Fruit fly (Drosophila melanogaster) whole organism, wandering third instar larva: ENCODE measurements around the gene CG34290.
A peak's percentile ranks its signal among the peaks of the same experiment; 100 is the strongest.

Source experiments
- Abd-B ChIP-seq: fragments of >200 bp; optimal IDR thresholded peaks from 2 replicates; lab custom pipeline; 2017; ENCODE audit warnings: missing biosample characterization, missing genetic modification characterization
- CG9705 ChIP-seq: fragments of 200-800 bp; sonication (Bioruptor generic); optimal IDR thresholded peaks from 2 replicates; lab custom pipeline; 2018; ENCODE audit warnings: missing biosample characterization, mild to moderate bottlenecking, missing genetic modification characterization
- CrebA ChIP-seq: fragments of 200-800 bp; sonication (Bioruptor generic); optimal IDR thresholded peaks from 2 replicates; lab custom pipeline; 2016; ENCODE audit warnings: missing biosample characterization, mild to moderate bottlenecking, missing genetic modification characterization, borderline replicate concordance
- Dfd ChIP-seq: fragments of >200 bp; optimal IDR thresholded peaks from 2 replicates; lab custom pipeline; 2017; ENCODE audit warnings: missing biosample characterization, missing genetic modification characterization
- GATAd ChIP-seq: sonication (Bioruptor generic); optimal IDR thresholded peaks from 2 replicates; lab custom pipeline; 2016; ENCODE audit warnings: missing biosample characterization, missing genetic modification characterization
- Hnf4 ChIP-seq: fragments of 200-800 bp; sonication (Bioruptor generic); optimal IDR thresholded peaks from 2 replicates; lab custom pipeline; 2016; ENCODE audit warnings: missing biosample characterization, mild to moderate bottlenecking, missing genetic modification characterization
- Hr78 ChIP-seq: fragments of >200 bp; optimal IDR thresholded peaks from 2 replicates; lab custom pipeline; 2017; ENCODE audit warnings: missing biosample characterization, missing genetic modification characterization
- Hr83 ChIP-seq: fragments of 200-300 bp; sonication (Bioruptor generic); optimal IDR thresholded peaks from 2 replicates; lab custom pipeline; 2016; ENCODE audit warnings: missing biosample characterization, mild to moderate bottlenecking, missing genetic modification characterization, moderate library complexity; ENCODE audit not compliant: poor library complexity, severe bottlenecking
- Jra ChIP-seq: sonication (Bioruptor generic); optimal IDR thresholded peaks from 2 replicates; lab custom pipeline; 2016; ENCODE audit warnings: missing biosample characterization, missing genetic modification characterization
- Myc ChIP-seq: fragments of >200 bp; optimal IDR thresholded peaks from 2 replicates; lab custom pipeline; 2017
- N ChIP-seq: fragments of >200 bp; optimal IDR thresholded peaks from 2 replicates; lab custom pipeline; 2018; ENCODE audit warnings: missing biosample characterization, missing external identifiers, missing genetic modification characterization
- OdsH ChIP-seq: fragments of 200-800 bp; sonication (Bioruptor generic); optimal IDR thresholded peaks from 2 replicates; lab custom pipeline; 2016; ENCODE audit warnings: missing biosample characterization, mild to moderate bottlenecking, missing genetic modification characterization
- Rel ChIP-seq, 2 experiments: fragments of 200-800 bp; sonication (Bioruptor generic) in 1 of 2; optimal IDR thresholded peaks; 2 replicates in 1 of 2; 3 replicates in 1 of 2; lab custom pipeline; 2016 to 2019; ENCODE audit warnings: mild to moderate bottlenecking in 2 of 2, missing biosample characterization in 2 of 2, missing genetic modification characterization in 2 of 2, moderate library complexity in 1 of 2
- Sp1 ChIP-seq: fragments of 200-800 bp; sonication (Bioruptor generic); optimal IDR thresholded peaks from 3 replicates; lab custom pipeline; 2019; ENCODE audit warnings: missing biosample characterization, mild to moderate bottlenecking, missing genetic modification characterization, moderate library complexity
- Vsx2 ChIP-seq: fragments of 200-300, 225-300 bp; sonication (Bioruptor generic); optimal IDR thresholded peaks from 2 replicates; lab custom pipeline; 2018; ENCODE audit warnings: missing biosample characterization, missing genetic modification characterization; ENCODE audit not compliant: partially characterized antibody
- br ChIP-seq: fragments of 200-800 bp; sonication (Bioruptor generic); optimal IDR thresholded peaks from 2 replicates; lab custom pipeline; 2016; ENCODE audit warnings: missing biosample characterization, missing genetic modification characterization
- brk ChIP-seq: fragments of 200-800 bp; sonication (Bioruptor generic); optimal IDR thresholded peaks from 2 replicates; lab custom pipeline; 2016; ENCODE audit warnings: missing biosample characterization, mild to moderate bottlenecking, missing genetic modification characterization
- dl ChIP-seq, 2 experiments: fragments of 175-275, 200-275 bp in 1 of 2; fragments of 200-275 bp in 1 of 2; sonication (Bioruptor generic); optimal IDR thresholded peaks; lab custom pipeline; 2018; ENCODE audit warnings: mild to moderate bottlenecking in 2 of 2, missing biosample characterization in 2 of 2, missing genetic modification characterization in 2 of 2, moderate library complexity in 2 of 2; ENCODE audit not compliant: partially characterized antibody in 2 of 2, insufficient read depth in 1 of 2
- dmrt93B ChIP-seq: fragments of 200-800 bp; sonication (Bioruptor generic); optimal IDR thresholded peaks from 2 replicates; lab custom pipeline; 2018; ENCODE audit warnings: missing biosample characterization, mild to moderate bottlenecking, missing genetic modification characterization
- dsf ChIP-seq: sonication (Bioruptor generic); optimal IDR thresholded peaks from 2 replicates; lab custom pipeline; 2016; ENCODE audit warnings: missing biosample characterization, missing genetic modification characterization, borderline replicate concordance
- ey ChIP-seq: fragments of 200-800 bp; sonication (Bioruptor generic); optimal IDR thresholded peaks from 2 replicates; lab custom pipeline; 2016; ENCODE audit warnings: missing biosample characterization, missing genetic modification characterization
- foxo ChIP-seq, 2 experiments: fragments of 200-800 bp; sonication (Bioruptor generic); optimal IDR thresholded peaks; 2 replicates in 1 of 2; 3 replicates in 1 of 2; lab custom pipeline; 2016 to 2017; ENCODE audit warnings: missing biosample characterization in 2 of 2, missing genetic modification characterization in 2 of 2
- fru ChIP-seq: fragments of 200-800 bp; sonication (Bioruptor generic); optimal IDR thresholded peaks from 3 replicates; lab custom pipeline; 2016; ENCODE audit warnings: missing biosample characterization, mild to moderate bottlenecking, missing genetic modification characterization
- jim ChIP-seq: fragments of 175-275, 200-325 bp; sonication (Bioruptor generic); optimal IDR thresholded peaks from 2 replicates; lab custom pipeline; 2016; ENCODE audit warnings: missing biosample characterization, mild to moderate bottlenecking, missing genetic modification characterization
- pan ChIP-seq: fragments of >200 bp; optimal IDR thresholded peaks from 2 replicates; lab custom pipeline; 2017
- psq ChIP-seq: fragments of 200-800 bp; sonication (Bioruptor generic); optimal IDR thresholded peaks from 3 replicates; lab custom pipeline; 2017; ENCODE audit warnings: missing biosample characterization, mild to moderate bottlenecking, missing genetic modification characterization, moderate library complexity
- rgr ChIP-seq: fragments of 200-800 bp; sonication (Bioruptor generic); optimal IDR thresholded peaks from 3 replicates; lab custom pipeline; 2016; ENCODE audit warnings: missing biosample characterization, mild to moderate bottlenecking, missing genetic modification characterization
- sage ChIP-seq: fragments of 200-800 bp; sonication (Bioruptor generic); optimal IDR thresholded peaks from 2 replicates; lab custom pipeline; 2016; ENCODE audit warnings: missing biosample characterization, mild to moderate bottlenecking, missing genetic modification characterization
- sv ChIP-seq: fragments of 200-800 bp; sonication (Bioruptor generic); optimal IDR thresholded peaks from 3 replicates; lab custom pipeline; 2016; ENCODE audit warnings: missing biosample characterization, missing genetic modification characterization
- tai ChIP-seq: sonication (Bioruptor generic); optimal IDR thresholded peaks from 2 replicates; lab custom pipeline; 2016; ENCODE audit warnings: missing biosample characterization, missing genetic modification characterization
- woc ChIP-seq: sonication (Bioruptor generic); optimal IDR thresholded peaks from 2 replicates; lab custom pipeline; 2016; ENCODE audit warnings: missing biosample characterization, mild to moderate bottlenecking, missing genetic modification characterization

The CG34290 gene

DNA sequence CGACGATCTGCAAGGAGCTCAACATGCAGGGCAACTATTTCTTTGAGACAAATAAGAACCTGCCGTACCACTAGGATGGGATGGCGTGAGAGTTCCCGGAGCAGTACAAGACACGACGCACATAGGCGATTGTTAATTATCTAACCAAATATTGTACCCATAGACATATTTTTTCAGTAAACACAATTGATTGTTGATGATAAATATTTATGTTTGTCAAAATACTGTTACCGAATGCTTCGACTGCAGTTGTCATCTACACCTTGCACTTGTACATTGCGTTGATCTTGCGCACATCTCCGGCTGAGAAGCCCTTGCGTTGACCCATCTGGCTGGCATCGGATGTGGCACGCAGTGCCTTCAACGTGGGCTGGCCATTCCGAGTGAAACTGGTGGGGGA, 3.6 kb upstream of the CG34290 start:
- TF ChIP-seq ey (GFP tag; lab: Kevin White, UChicago) (no peak), foxo (GFP tag; optimal IDR thresholded peaks at IDR 0.05; lab: Kevin White, UChicago) (no peak), GATAd (GFP tag; lab: Kevin White, UChicago) (no peak), fru (GFP tag; lab: Kevin White, UChicago) (no peak), woc (GFP tag; lab: Kevin White, UChicago) (no peak), Vsx2 (GFP tag; lab: Kevin White, UChicago) (no peak), dsf (no peak), Abd-B (GFP tag; lab: Kevin White, UChicago) (no peak), pan (lab: Kevin White, UChicago) (no peak)
- TF ChIP-seq, all 38 proteins: peak for 0

- TF ChIP-seq Hr78 (GFP tag; lab: Kevin White, UChicago) = no peak
- TF ChIP-seq Hnf4 = peak; percentile 27
Measured at dm6 chr3R:24287157-24287556, 2.5 kb downstream of the CG34290 start.

DNA sequence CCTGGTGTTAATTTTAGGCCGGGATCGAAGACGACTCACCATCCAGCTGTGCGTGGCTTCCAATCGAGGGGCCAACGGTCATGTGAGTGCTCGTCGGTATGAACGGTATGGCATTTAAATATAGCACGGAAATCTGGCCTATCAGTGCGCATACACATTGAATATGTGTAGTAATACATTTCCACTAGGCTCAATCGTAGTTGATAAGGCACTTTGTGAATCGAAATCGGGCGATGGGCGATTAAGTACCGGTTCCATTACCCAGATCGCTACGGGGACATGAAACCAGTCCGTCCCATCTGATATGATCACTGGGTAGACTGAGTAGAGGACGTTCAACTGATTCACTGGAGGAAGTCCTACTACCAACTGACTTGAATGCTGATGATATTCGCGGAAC, 4.2 kb downstream of the CG34290 start:
- TF ChIP-seq Hnf4 (no peak), N (GFP tag; lab: Kevin White, UChicago) (no peak), Hr83 (GFP tag; lab: Kevin White, UChicago) (no peak), CG9705 (GFP tag; lab: Kevin White, UChicago) (no peak)

DNA sequence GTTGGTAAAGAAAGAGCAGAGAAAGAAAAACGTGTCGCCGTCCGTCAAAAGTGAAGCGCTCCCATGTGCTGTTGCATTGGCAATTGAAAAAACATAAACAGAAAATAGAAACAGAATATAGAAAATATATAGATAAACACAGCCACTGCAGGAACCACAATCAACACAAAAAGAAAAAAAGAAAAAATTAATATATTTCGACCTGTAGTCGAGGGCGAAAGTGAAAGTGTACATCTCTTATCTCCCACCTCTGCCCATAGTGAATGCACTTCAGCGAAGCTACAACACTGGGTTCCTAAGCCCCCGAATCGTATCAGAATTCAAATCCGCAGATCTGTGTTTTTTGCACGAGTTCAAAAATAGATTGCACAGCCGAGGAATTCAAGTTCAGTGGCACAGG, 5.5 kb downstream of the CG34290 start:
- no peak for TF ChIP-seq Jra (GFP tag; lab: Kevin White, UChicago)
- TF ChIP-seq OdsH (GFP tag; lab: Kevin White, UChicago) = no peak
- no peak for TF ChIP-seq rgr (GFP tag; lab: Kevin White, UChicago)
- TF ChIP-seq sage (GFP tag; lab: Kevin White, UChicago) = no peak
- TF ChIP-seq, all 38 proteins: peak for 0

DNA sequence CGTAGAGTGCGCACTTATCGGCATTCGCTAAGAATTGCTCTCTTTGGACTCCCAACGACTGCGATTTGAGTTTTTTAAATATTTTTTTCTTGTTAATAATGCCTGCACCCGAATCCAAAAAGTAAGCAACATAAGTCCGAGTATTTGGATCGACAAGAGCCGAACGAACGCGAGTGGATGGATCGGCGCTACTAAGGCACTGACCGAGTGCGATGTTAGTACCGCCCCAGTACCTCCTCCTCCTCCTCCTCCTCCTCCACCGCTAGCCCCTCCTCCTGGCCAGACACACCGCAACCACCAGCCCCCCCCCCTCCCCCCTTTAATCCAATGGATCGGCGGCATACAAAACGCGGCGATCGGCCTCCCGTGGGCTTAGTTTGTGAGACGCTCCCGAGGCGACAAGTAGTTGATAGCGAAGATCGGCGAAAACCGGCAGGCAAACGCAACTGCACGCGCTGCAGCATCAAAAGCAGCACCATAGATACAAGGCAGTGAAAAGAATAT, 6.0 kb downstream of the CG34290 start, which contains the start of gene CG6356:
Gene CG6356, plus strand, starts transcription at position 374 of the 504 bp plus-strand sequence.
- no peak for TF ChIP-seq sv (GFP tag; lab: Kevin White, UChicago)
- no peak for TF ChIP-seq N (GFP tag; lab: Kevin White, UChicago)
- TF ChIP-seq brk (GFP tag; lab: Kevin White, UChicago) = no peak
- TF ChIP-seq CrebA (GFP tag; lab: Kevin White, UChicago) = no peak
- no peak for TF ChIP-seq Hr83 (GFP tag; lab: Kevin White, UChicago)
- TF ChIP-seq dmrt93B (GFP tag; lab: Kevin White, UChicago) = no peak
- no peak for TF ChIP-seq Rel (GFP tag; optimal IDR thresholded peaks at IDR 0.05; lab: Kevin White, UChicago)
- peak; percentile 39 for TF ChIP-seq Rel (tag; optimal IDR thresholded peaks at IDR 0.05; lab: Kevin White, UChicago)
- peak; percentile 17 for TF ChIP-seq Sp1 (GFP tag; lab: Kevin White, UChicago)
- TF ChIP-seq OdsH (GFP tag; lab: Kevin White, UChicago) = no peak
- TF ChIP-seq dsf = no peak

- TF ChIP-seq Rel (GFP tag; optimal IDR thresholded peaks at IDR 0.05; lab: Kevin White, UChicago) = no peak
- TF ChIP-seq Rel (tag; optimal IDR thresholded peaks at IDR 0.05; lab: Kevin White, UChicago) = peak; percentile 44
- TF ChIP-seq dsf = no peak
- no peak for TF ChIP-seq sv (GFP tag; lab: Kevin White, UChicago)
- TF ChIP-seq, all 38 proteins: peak for 1
Measured at dm6 chr3R:24282567-24283324, 6.9 kb downstream of the CG34290 start.

DNA sequence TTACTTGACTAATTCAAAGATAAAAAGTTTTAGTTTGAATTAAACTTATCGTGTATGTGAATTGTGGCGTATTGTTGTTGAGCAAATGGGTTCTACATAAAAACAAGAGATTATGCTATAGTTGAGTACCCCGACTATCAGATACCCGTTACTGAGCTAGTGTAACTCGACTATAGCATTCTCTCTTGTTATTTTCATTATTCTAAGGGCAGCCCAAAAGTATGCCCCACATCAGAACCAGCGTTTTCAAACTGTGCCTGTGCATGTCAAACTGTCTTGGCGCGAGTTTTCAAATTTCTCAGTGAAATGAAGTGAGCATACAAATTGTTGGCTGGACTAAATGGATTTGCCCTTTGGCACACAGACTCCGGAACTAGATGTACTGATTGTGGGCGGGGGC, 10.3 kb downstream of the CG34290 start, which contains the start of gene shps:
Gene shps, plus strand, starts transcription at position 282 of the 400 bp plus-strand sequence.
- no peak for TF ChIP-seq dl (GFP tag; optimal IDR thresholded peaks at IDR 0.05; lab: Kevin White, UChicago; ENCODE audit: insufficient read depth in 1 of 2, partially characterized antibody in 2 of 2)
- TF ChIP-seq Vsx2 (GFP tag; lab: Kevin White, UChicago) = no peak
- TF ChIP-seq fru (GFP tag; lab: Kevin White, UChicago) = no peak
- TF ChIP-seq sage (GFP tag; lab: Kevin White, UChicago) = no peak
- no peak for TF ChIP-seq psq (GFP tag; lab: Kevin White, UChicago)
- no peak for TF ChIP-seq tai
- no peak for TF ChIP-seq dmrt93B (GFP tag; lab: Kevin White, UChicago)
- TF ChIP-seq N (GFP tag; lab: Kevin White, UChicago) = peak; percentile 43
- no peak for TF ChIP-seq Abd-B (GFP tag; lab: Kevin White, UChicago)
- TF ChIP-seq jim (GFP tag; lab: Kevin White, UChicago) = no peak
- no peak for TF ChIP-seq br
- peak; percentile 97 for TF ChIP-seq Myc (lab: Kevin White, UChicago)
- TF ChIP-seq foxo (GFP tag; optimal IDR thresholded peaks at IDR 0.05; lab: Kevin White, UChicago) = no peak
- no peak for TF ChIP-seq Hr78 (GFP tag; lab: Kevin White, UChicago)
- TF ChIP-seq Dfd (GFP tag; lab: Kevin White, UChicago) = no peak
